Worm (Caenorhabditis elegans) whole organism, L1 larva: ENCODE data around the gene fahd-1.

Source experiments
- C34B4.2 ChIP-seq: sonication (generic microtip); optimal IDR thresholded peaks from 2 replicates; lab custom pipeline; 2017; ENCODE audit warnings: mild to moderate bottlenecking, missing genetic modification characterization, missing compliant biosample characterization
- Y116A8C.19 ChIP-seq: sonication (generic microtip); optimal IDR thresholded peaks from 2 replicates; lab custom pipeline; 2016; ENCODE audit warnings: missing compliant biosample characterization, missing genetic modification characterization, borderline replicate concordance
- aly-2 ChIP-seq: fragments of 150-350 bp; optimal IDR thresholded peaks from 2 replicates; lab custom pipeline; 2014; ENCODE audit warnings: missing biosample characterization, missing genetic modification characterization
- blmp-1 ChIP-seq: fragments of 150-350 bp; optimal IDR thresholded peaks from 2 replicates; lab custom pipeline; 2014; ENCODE audit warnings: missing biosample characterization, missing genetic modification characterization
- ceh-8 ChIP-seq: fragments of 200-800 bp; sonication (Bioruptor generic); optimal IDR thresholded peaks from 2 replicates; lab custom pipeline; 2018; ENCODE audit warnings: mild to moderate bottlenecking, missing genetic modification characterization, moderate library complexity, missing compliant biosample characterization
- ceh-82 ChIP-seq, 3 experiments: fragments of 150-350 bp in 1 of 3; sonication (generic microtip) in 2 of 3; optimal IDR thresholded peaks; 2 replicates each; lab custom pipeline; 2014 to 2017; ENCODE audit warnings: missing biosample characterization in 3 of 3, missing genetic modification characterization in 3 of 3
- ces-1 ChIP-seq: fragments of 150-350 bp; optimal IDR thresholded peaks from 2 replicates; lab custom pipeline; 2014; ENCODE audit warnings: missing biosample characterization, missing genetic modification reagents, missing genetic modification characterization
- dpl-1 ChIP-seq, 3 experiments: fragments of 150-350 bp in 2 of 3; sonication (generic microtip) in 1 of 3; optimal IDR thresholded peaks; 2 replicates each; lab custom pipeline; 2014 to 2017; ENCODE audit warnings: missing biosample characterization in 3 of 3, missing genetic modification characterization in 3 of 3, missing genetic modification reagents in 3 of 3
- dsc-1 ChIP-seq: sonication (generic microtip); optimal IDR thresholded peaks from 2 replicates; lab custom pipeline; 2016; ENCODE audit warnings: mild to moderate bottlenecking, missing genetic modification characterization, missing compliant biosample characterization
- efl-1 ChIP-seq, 4 experiments: fragments of 150-350 bp; optimal IDR thresholded peaks in 3 of 4; peaks in 1 of 4; 1 replicate in 1 of 4; 2 replicates in 3 of 4; lab custom pipeline; 2014; ENCODE audit warnings: missing biosample characterization in 2 of 4, missing genetic modification characterization in 2 of 4, missing genetic modification reagents in 2 of 4
- efl-3 ChIP-seq: fragments of 200-800 bp; sonication (Bioruptor generic); optimal IDR thresholded peaks from 2 replicates; lab custom pipeline; 2018; ENCODE audit warnings: mild to moderate bottlenecking, missing genetic modification characterization, missing compliant biosample characterization
- egl-13 ChIP-seq: sonication (generic microtip); optimal IDR thresholded peaks from 2 replicates; lab custom pipeline; 2016; ENCODE audit warnings: missing genotype, missing genetic modification reagents, missing genetic modification characterization, missing compliant biosample characterization
- elt-3 ChIP-seq, 6 experiments: fragments of 150-350 bp in 1 of 6; sonication (generic microtip); optimal IDR thresholded peaks; 2 replicates each; lab custom pipeline; 2017 to 2018; ENCODE audit warnings: missing biosample characterization in 6 of 6, missing genetic modification characterization in 6 of 6, inconsistent platforms in 1 of 6
- ets-5 ChIP-seq: fragments of 200-800 bp; sonication (Bioruptor generic); IDR thresholded peaks from 2 replicates; pipeline ENCODE4 v1.3.6; 2022; ENCODE audit warnings: missing genetic modification characterization, missing compliant biosample characterization
- fkh-8 ChIP-seq: sonication (generic microtip); optimal IDR thresholded peaks from 2 replicates; lab custom pipeline; 2016; ENCODE audit warnings: mild to moderate bottlenecking, missing genetic modification characterization, missing compliant biosample characterization
- fos-1 ChIP-seq: fragments of 150-350 bp; optimal IDR thresholded peaks from 2 replicates; lab custom pipeline; 2014; ENCODE audit warnings: missing biosample characterization, missing genetic modification characterization
- grh-1 ChIP-seq: fragments of 200-800 bp; sonication (Bioruptor generic); IDR thresholded peaks from 2 replicates; pipeline ENCODE4 v1.3.6; 2022; ENCODE audit warnings: missing genetic modification reagents, missing genetic modification characterization, missing compliant biosample characterization
- hlh-4 ChIP-seq: sonication (generic microtip); optimal IDR thresholded peaks from 2 replicates; lab custom pipeline; 2016; ENCODE audit warnings: mild to moderate bottlenecking, missing genetic modification characterization, missing compliant biosample characterization
- irx-1 ChIP-seq: sonication (generic microtip); optimal IDR thresholded peaks from 2 replicates; lab custom pipeline; 2016; ENCODE audit warnings: missing genetic modification characterization, missing compliant biosample characterization
- lin-13 ChIP-seq: fragments of 150-350 bp; optimal IDR thresholded peaks from 2 replicates; lab custom pipeline; 2014; ENCODE audit warnings: missing biosample characterization, missing genetic modification reagents, missing genetic modification characterization
- lin-14 ChIP-seq: fragments of 200-800 bp; sonication (Bioruptor generic); optimal IDR thresholded peaks from 2 replicates; lab custom pipeline; 2018; ENCODE audit warnings: mild to moderate bottlenecking, missing genetic modification characterization, moderate library complexity, missing compliant biosample characterization
- lin-35 ChIP-seq, 2 experiments: fragments of 150-350 bp; optimal IDR thresholded peaks; 2 replicates each; lab custom pipeline; 2014; ENCODE audit warnings: missing biosample characterization in 2 of 2, missing genetic modification characterization in 2 of 2, missing genetic modification reagents in 2 of 2
- lir-3 ChIP-seq: sonication (generic microtip); optimal IDR thresholded peaks from 2 replicates; lab custom pipeline; 2016; ENCODE audit warnings: mild to moderate bottlenecking, missing genetic modification characterization, moderate library complexity, missing compliant biosample characterization; ENCODE audit not compliant: poor library complexity
- lsy-2 ChIP-seq, 2 experiments: fragments of 150-350 bp; optimal IDR thresholded peaks; 2 replicates each; lab custom pipeline; 2014; ENCODE audit warnings: missing biosample characterization in 2 of 2, missing genetic modification characterization in 2 of 2
- mdl-1 ChIP-seq, 2 experiments: fragments of 150-350 bp; optimal IDR thresholded peaks; 2 replicates each; lab custom pipeline; 2014 to 2017; ENCODE audit warnings: missing biosample characterization in 2 of 2, missing genetic modification characterization in 2 of 2, inconsistent platforms in 1 of 2
- mef-2 ChIP-seq: fragments of 150-350 bp; optimal IDR thresholded peaks from 2 replicates; lab custom pipeline; 2014; ENCODE audit warnings: missing biosample characterization, missing genetic modification characterization
- mep-1 ChIP-seq: fragments of 150-350 bp; optimal IDR thresholded peaks from 2 replicates; lab custom pipeline; 2014; ENCODE audit warnings: missing biosample characterization, missing genetic modification characterization
- nhr-12 ChIP-seq: sonication (generic microtip); optimal IDR thresholded peaks from 2 replicates; lab custom pipeline; 2017; ENCODE audit warnings: missing biosample characterization, missing genetic modification characterization
- nhr-20 ChIP-seq: sonication (generic microtip); optimal IDR thresholded peaks from 2 replicates; lab custom pipeline; 2016; ENCODE audit warnings: mild to moderate bottlenecking, missing genetic modification characterization, missing compliant biosample characterization
- nhr-237 ChIP-seq: fragments of 150-350 bp; optimal IDR thresholded peaks from 2 replicates; lab custom pipeline; 2014; ENCODE audit warnings: missing biosample characterization, missing genetic modification characterization
- nhr-28 ChIP-seq: fragments of 150-350 bp; optimal IDR thresholded peaks from 2 replicates; lab custom pipeline; 2014; ENCODE audit warnings: missing biosample characterization, missing genetic modification characterization
- nhr-47 ChIP-seq: sonication (generic microtip); optimal IDR thresholded peaks from 2 replicates; lab custom pipeline; 2016; ENCODE audit warnings: mild to moderate bottlenecking, missing genetic modification characterization, moderate library complexity, missing compliant biosample characterization
- nhr-71 ChIP-seq: sonication (generic microtip); optimal IDR thresholded peaks from 2 replicates; lab custom pipeline; 2016; ENCODE audit warnings: mild to moderate bottlenecking, missing genetic modification characterization, moderate library complexity, missing compliant biosample characterization
- nhr-77 ChIP-seq: fragments of 150-350 bp; optimal IDR thresholded peaks from 2 replicates; lab custom pipeline; 2014; ENCODE audit warnings: missing biosample characterization, missing genetic modification characterization
- nhr-84 ChIP-seq: sonication (generic microtip); optimal IDR thresholded peaks from 2 replicates; lab custom pipeline; 2017; ENCODE audit warnings: missing biosample characterization, missing genetic modification characterization
- nhr-85 ChIP-seq: sonication (generic microtip); peaks from one replicate; lab custom pipeline; 2016; ENCODE audit warnings: missing genetic modification characterization, inconsistent platforms, missing compliant biosample characterization
- nhr-90 ChIP-seq: sonication (generic microtip); optimal IDR thresholded peaks from 2 replicates; lab custom pipeline; 2016; ENCODE audit warnings: mild to moderate bottlenecking, missing genetic modification characterization, missing compliant biosample characterization; ENCODE audit not compliant: poor library complexity
- pqm-1 ChIP-seq: sonication (generic microtip); optimal IDR thresholded peaks from 3 replicates; lab custom pipeline; 2017; ENCODE audit warnings: missing biosample characterization, missing genetic modification characterization
- rnt-1 ChIP-seq: sonication (generic microtip); optimal IDR thresholded peaks from 2 replicates; lab custom pipeline; 2016; ENCODE audit warnings: mild to moderate bottlenecking, missing genetic modification characterization, moderate library complexity, missing compliant biosample characterization
- skn-1 ChIP-seq: fragments of 150-350 bp; optimal IDR thresholded peaks from 2 replicates; lab custom pipeline; 2014; ENCODE audit warnings: missing biosample characterization, missing genetic modification characterization
- snpc-4 ChIP-seq: fragments of 150-350 bp; optimal IDR thresholded peaks from 2 replicates; lab custom pipeline; 2014; ENCODE audit warnings: missing biosample characterization, missing genetic modification characterization
- snu-23 ChIP-seq: sonication (generic microtip); optimal IDR thresholded peaks from 2 replicates; lab custom pipeline; 2016; ENCODE audit warnings: missing genetic modification characterization, missing compliant biosample characterization
- sox-4 ChIP-seq: sonication (generic microtip); optimal IDR thresholded peaks from 2 replicates; lab custom pipeline; 2016; ENCODE audit warnings: missing genetic modification characterization, missing compliant biosample characterization
- sptf-1 ChIP-seq: fragments of 150-350 bp; optimal IDR thresholded peaks from 2 replicates; lab custom pipeline; 2014; ENCODE audit warnings: missing biosample characterization, missing genetic modification characterization
- sup-37 ChIP-seq: fragments of 200-800 bp; sonication (Bioruptor generic); optimal IDR thresholded peaks from 2 replicates; lab custom pipeline; 2018; ENCODE audit warnings: mild to moderate bottlenecking, missing genetic modification characterization, missing compliant biosample characterization
- swsn-7 ChIP-seq: sonication (generic microtip); optimal IDR thresholded peaks from 2 replicates; lab custom pipeline; 2016; ENCODE audit warnings: missing genetic modification characterization, missing compliant biosample characterization
- tlp-1 ChIP-seq: fragments of 150-350 bp; optimal IDR thresholded peaks from 2 replicates; lab custom pipeline; 2014; ENCODE audit warnings: missing biosample characterization, missing genetic modification characterization
- unc-62 ChIP-seq: fragments of 150-350 bp; optimal IDR thresholded peaks from 2 replicates; lab custom pipeline; 2014; ENCODE audit warnings: missing biosample characterization, missing genetic modification reagents, missing genetic modification characterization
- unc-86 ChIP-seq: sonication (generic microtip); optimal IDR thresholded peaks from 2 replicates; lab custom pipeline; 2016; ENCODE audit warnings: missing genetic modification characterization, missing compliant biosample characterization
- xbp-1 ChIP-seq: sonication (generic microtip); optimal IDR thresholded peaks from 2 replicates; lab custom pipeline; 2016; ENCODE audit warnings: missing genetic modification characterization, missing compliant biosample characterization
- ztf-11 ChIP-seq, 2 experiments: sonication (generic microtip); optimal IDR thresholded peaks; 2 replicates each; lab custom pipeline; 2016 to 2017; ENCODE audit warnings: missing genetic modification characterization in 2 of 2, missing biosample characterization in 1 of 2, missing compliant biosample characterization in 1 of 2
- ztf-4 ChIP-seq: fragments of 150-350 bp; optimal IDR thresholded peaks from 2 replicates; lab custom pipeline; 2014; ENCODE audit warnings: missing biosample characterization, missing genetic modification characterization

Gene fahd-1

DNA sequence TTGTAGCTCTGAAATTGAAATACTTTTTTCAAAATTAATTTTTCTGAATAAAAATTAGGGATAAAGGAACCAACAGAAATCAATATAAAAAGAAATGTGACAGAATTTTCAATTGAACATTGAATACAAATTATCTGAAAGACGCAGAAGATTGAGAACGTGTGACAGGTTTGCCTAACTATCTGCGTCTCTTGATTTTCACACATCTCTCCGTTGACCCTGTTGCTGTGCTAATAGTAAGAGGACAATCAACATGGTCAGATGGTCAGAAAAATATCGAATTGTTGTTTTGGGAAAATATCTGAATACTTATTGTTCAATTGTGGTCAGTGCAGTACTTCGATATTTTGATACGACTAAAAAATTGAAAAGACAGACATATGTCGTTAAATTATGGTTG, 19.6 kb downstream of the fahd-1 start, which contains the start of gene ZK688.7:
ZK688.7 (minus strand) TSS at position 14 of the 400 bp plus-strand sequence.
- TF ChIP-seq ets-5 = no peak
- TF ChIP-seq unc-86 (tag; lab: Kevin White, UChicago) = no peak
- no peak for TF ChIP-seq ces-1
- no peak for TF ChIP-seq sptf-1 (tag; lab: Kevin White, UChicago)
- TF ChIP-seq nhr-28 = no peak
- TF ChIP-seq efl-1 (optimal IDR thresholded peaks at IDR 0.05; lab: Kevin White, UChicago) = peak; percentile 1 to 30
- TF ChIP-seq efl-1 (GFP tag; optimal IDR thresholded peaks at IDR 0.05 in 1 of 2; lab: Kevin White, UChicago) = peak; percentile 19 to 71
- TF ChIP-seq Y116A8C.19 (tag; lab: Kevin White, UChicago) = no peak
- no peak for TF ChIP-seq efl-3 (GFP tag; lab: Kevin White, UChicago)
- no peak for TF ChIP-seq tlp-1 (tag; lab: Kevin White, UChicago)
- no peak for TF ChIP-seq unc-62 (GFP tag; lab: Kevin White, UChicago)
- TF ChIP-seq elt-3 (tag; optimal IDR thresholded peaks at IDR 0.05; lab: Kevin White, UChicago) = peak in 1 of 6 experiments; percentile 63
- peak; percentile 8 to 34 (median 33) for TF ChIP-seq dpl-1 (GFP tag; optimal IDR thresholded peaks at IDR 0.05; lab: Kevin White, UChicago)
- TF ChIP-seq lin-14 (GFP tag; lab: Kevin White, UChicago) = peak; percentile 81
- TF ChIP-seq xbp-1 = no peak
- no peak for TF ChIP-seq egl-13 (tag; lab: Kevin White, UChicago)
- TF ChIP-seq ztf-4 (tag; lab: Kevin White, UChicago) = no peak
- no peak for TF ChIP-seq ztf-11 (tag; optimal IDR thresholded peaks at IDR 0.05; lab: Kevin White, UChicago)
- no peak for TF ChIP-seq sox-4 (tag; lab: Kevin White, UChicago)
- no peak for TF ChIP-seq dsc-1 (tag; lab: Kevin White, UChicago)
- TF ChIP-seq swsn-7 = no peak
- peak; percentile 70 for TF ChIP-seq snu-23 (GFP tag; lab: Kevin White, UChicago)
- TF ChIP-seq nhr-20 (tag; lab: Kevin White, UChicago) = peak; percentile 57
- TF ChIP-seq snpc-4 (tag; lab: Kevin White, UChicago) = no peak
- TF ChIP-seq nhr-47 (tag; lab: Kevin White, UChicago) = no peak
- TF ChIP-seq lir-3 (tag; lab: Kevin White, UChicago) = no peak
- no peak for TF ChIP-seq grh-1 (GFP tag; lab: Robert Waterston, UW)
- TF ChIP-seq blmp-1 = peak; percentile 37
- TF ChIP-seq mep-1 (tag; lab: Kevin White, UChicago) = peak; percentile 51
- peak in 1 of 2 experiments; percentile 15 for TF ChIP-seq mdl-1 (tag; optimal IDR thresholded peaks at IDR 0.05; lab: Kevin White, UChicago)
- no peak for TF ChIP-seq mef-2 (tag; lab: Kevin White, UChicago)
- TF ChIP-seq pqm-1 (tag; lab: Kevin White, UChicago) = no peak
- TF ChIP-seq nhr-237 (tag; lab: Kevin White, UChicago) = no peak
- no peak for TF ChIP-seq nhr-12
- TF ChIP-seq irx-1 = no peak
- TF ChIP-seq fkh-8 (tag; lab: Kevin White, UChicago) = no peak
- TF ChIP-seq lsy-2 (tag; optimal IDR thresholded peaks at IDR 0.05; lab: Kevin White, UChicago) = peak in 1 of 2 experiments; percentile 15
- TF ChIP-seq nhr-90 (tag; lab: Kevin White, UChicago) = peak; percentile 11
- TF ChIP-seq sup-37 (GFP tag; lab: Kevin White, UChicago) = no peak
- no peak for TF ChIP-seq nhr-71 (tag; lab: Kevin White, UChicago)
- TF ChIP-seq nhr-85 (tag; lab: Kevin White, UChicago) = peak; percentile 66
- TF ChIP-seq aly-2 (tag; lab: Kevin White, UChicago) = no peak
- TF ChIP-seq hlh-4 (tag; lab: Kevin White, UChicago) = no peak
- TF ChIP-seq nhr-84 = no peak
- no peak for TF ChIP-seq nhr-77 (tag; lab: Kevin White, UChicago)
- TF ChIP-seq lin-35 (GFP tag; optimal IDR thresholded peaks at IDR 0.05; lab: Kevin White, UChicago) = peak in 1 of 2 experiments; percentile 68
- no peak for TF ChIP-seq ceh-8 (GFP tag; lab: Kevin White, UChicago)
- no peak for TF ChIP-seq ceh-82 (tag; optimal IDR thresholded peaks at IDR 0.05; lab: Kevin White, UChicago)
- no peak for TF ChIP-seq rnt-1 (tag; lab: Kevin White, UChicago)
- no peak for TF ChIP-seq skn-1 (tag; lab: Kevin White, UChicago)
- no peak for TF ChIP-seq C34B4.2
- TF ChIP-seq lin-13 (GFP tag; lab: Kevin White, UChicago) = no peak
- TF ChIP-seq fos-1 (tag; lab: Kevin White, UChicago) = no peak
- TF ChIP-seq, all 84 proteins: peak for 13
